Worm (Caenorhabditis elegans) whole organism, midembryonic: Measurements from ENCODE around the gene C18H7.4.

Experiments
- cog-1 ChIP-seq: sonication (generic microtip); optimal IDR thresholded peaks from 2 replicates; lab custom pipeline; 2016; ENCODE audit warnings: missing genetic modification characterization, missing compliant biosample characterization
- flt-1 ChIP-seq: fragments of 200-800 bp; sonication (Bioruptor generic); IDR thresholded peaks from 2 replicates; pipeline ENCODE4 v1.3.6; 2022; ENCODE audit warnings: missing genetic modification characterization, missing compliant biosample characterization
- med-1 ChIP-seq: sonication (generic microtip); optimal IDR thresholded peaks from 2 replicates; lab custom pipeline; 2017; ENCODE audit warnings: missing genetic modification characterization, mild to moderate bottlenecking, missing compliant biosample characterization, antibody characterized with exemption, missing genetic modification reagents; ENCODE audit not compliant: insufficient read depth
- ref-1 ChIP-seq: fragments of 200-800 bp; sonication (Bioruptor generic); conservative IDR thresholded peaks from 2 replicates; pipeline ENCODE4 v1.3.6; 2022; ENCODE audit warnings: missing genetic modification reagents, missing genetic modification characterization, missing compliant biosample characterization
- ztf-29 ChIP-seq: fragments of 200-800 bp; sonication (Bioruptor generic); IDR thresholded peaks from 2 replicates; pipeline ENCODE4 v1.3.6; 2022; ENCODE audit warnings: missing genetic modification reagents, missing genetic modification characterization, missing compliant biosample characterization

DNA sequence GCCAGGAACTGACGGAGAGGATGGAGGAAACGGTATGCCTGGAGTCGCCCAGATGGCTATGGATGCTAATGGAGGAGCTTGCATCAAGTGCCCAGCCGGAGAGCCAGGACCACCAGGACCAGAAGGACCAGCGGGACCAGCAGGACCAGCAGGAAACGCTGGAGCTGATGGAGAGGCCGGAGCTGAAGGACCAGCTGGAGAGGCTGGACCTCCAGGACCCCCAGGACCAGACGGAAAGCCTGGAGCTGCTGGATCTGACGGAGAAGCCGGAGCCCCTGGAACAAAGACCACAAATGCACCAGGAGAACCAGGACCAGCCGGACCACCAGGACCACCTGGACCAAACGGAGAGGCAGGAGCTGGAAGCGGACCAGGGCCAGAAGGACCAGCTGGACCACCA is 11.7 kb downstream of the C18H7.4 start:
- TF ChIP-seq flt-1 (GFP tag; lab: Robert Waterston, UW) (no peak), ref-1 (no peak), cog-1 (no peak), ztf-29 (GFP tag; lab: Robert Waterston, UW) (no peak), med-1 (GFP tag; lab: Kevin White, UChicago) (no peak)
